Worm (Caenorhabditis elegans): ENCODE measurements around the gene dot-1.3.
"Not testable (repeated sequence)": the region's sequence is repeated elsewhere in the genome, so short reads cannot be mapped to it uniquely, and the experiment has no call there.

Gene dot-1.3

DNA sequence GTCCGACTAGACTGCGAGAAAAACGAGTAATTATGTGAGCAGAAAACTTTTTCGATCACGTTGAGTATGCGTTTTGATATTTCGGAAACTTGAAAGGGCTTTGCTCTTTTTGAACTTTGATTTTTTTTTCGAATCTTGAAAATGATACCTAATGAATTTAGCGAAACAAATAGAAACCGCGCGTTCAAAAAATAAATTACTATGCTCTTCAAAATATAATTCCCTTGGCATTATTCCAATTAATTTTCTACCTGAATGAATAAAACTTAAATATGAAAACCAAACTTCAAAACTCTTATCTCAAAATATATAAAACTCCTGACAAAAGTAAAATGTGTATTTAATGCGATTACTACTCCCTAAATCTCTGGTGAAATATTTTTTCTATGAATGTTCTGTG, 12.6 kb upstream of the dot-1.3 start, which contains the start of gene xtr-2:
Gene xtr-2, plus strand, starts transcription at position 301 of the 400 bp plus-strand sequence.
- TF ChIP-seq nhr-12 (tag; optimal IDR thresholded peaks at IDR 0.05) (no peak), ham-2 (GFP tag; optimal IDR thresholded peaks at IDR 0.05) (no peak), blmp-1 (tag; optimal IDR thresholded peaks at IDR 0.05) (no peak), sem-2 (GFP tag; optimal IDR thresholded peaks at IDR 0.05) (no peak), nhr-76 (tag; optimal IDR thresholded peaks at IDR 0.05) (no peak), flh-1 (GFP tag; optimal IDR thresholded peaks at IDR 0.05) (no peak), nhr-237 (tag; optimal IDR thresholded peaks at IDR 0.05) (no peak), nhr-28 (tag; optimal IDR thresholded peaks at IDR 0.05) (no peak), lsy-2 (tag; optimal IDR thresholded peaks at IDR 0.05) (no peak), ces-1 (GFP tag; optimal IDR thresholded peaks at IDR 0.05) (no peak), elt-3 (tag; optimal IDR thresholded peaks at IDR 0.05) (no peak), mls-2 (tag; optimal IDR thresholded peaks at IDR 0.05) (no peak), drap-1 (GFP tag; optimal IDR thresholded peaks at IDR 0.05) (no peak), unc-39 (tag; optimal IDR thresholded peaks at IDR 0.05) (no peak), ceh-43 (GFP tag; optimal IDR thresholded peaks at IDR 0.05) (no peak), cnd-1 (tag; optimal IDR thresholded peaks at IDR 0.05) (no peak), M03D4.4 (tag; optimal IDR thresholded peaks at IDR 0.05) (no peak), pha-4 (tag; optimal IDR thresholded peaks at IDR 0.05) (no peak), unc-62 (GFP tag; optimal IDR thresholded peaks at IDR 0.05) (no peak), sptf-1 (tag; optimal IDR thresholded peaks at IDR 0.05) (no peak)

DNA sequence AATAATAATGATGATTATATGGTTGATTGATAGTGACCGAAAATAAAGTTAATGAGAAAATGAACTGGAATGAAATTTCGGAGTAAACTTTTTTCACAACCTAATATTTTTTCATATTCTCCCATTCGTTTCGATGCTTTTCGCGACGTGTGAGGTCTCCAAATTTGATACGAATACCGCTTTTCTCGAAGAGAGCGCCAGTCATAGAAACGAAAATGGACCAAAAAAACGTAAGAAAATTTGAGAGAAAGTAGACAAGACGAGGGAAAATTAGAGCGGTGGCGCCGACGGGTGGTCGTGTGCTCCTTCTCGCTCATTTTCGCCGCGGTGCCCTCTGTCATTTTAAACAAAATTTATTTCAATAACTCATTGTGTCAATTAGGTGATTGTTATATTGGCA, 11.7 kb upstream of the dot-1.3 start:
- TF ChIP-seq ham-2 (GFP tag; optimal IDR thresholded peaks at IDR 0.05) = no peak
- TF ChIP-seq cnd-1 (tag; optimal IDR thresholded peaks at IDR 0.05) = no peak
- TF ChIP-seq drap-1 (GFP tag; optimal IDR thresholded peaks at IDR 0.05) = no peak
- TF ChIP-seq unc-120 (tag; optimal IDR thresholded peaks at IDR 0.05; ENCODE audit: poor library complexity, severe bottlenecking) = no peak
- no peak for TF ChIP-seq nhr-237 (tag; optimal IDR thresholded peaks at IDR 0.05)
- no peak for TF ChIP-seq zip-8 (tag; optimal IDR thresholded peaks at IDR 0.05)
- TF ChIP-seq hlh-1 (tag; optimal IDR thresholded peaks at IDR 0.05) = no peak
- TF ChIP-seq nhr-28 (tag; optimal IDR thresholded peaks at IDR 0.05) = no peak
- TF ChIP-seq elt-3 (tag; optimal IDR thresholded peaks at IDR 0.05) = no peak
- no peak for TF ChIP-seq ceh-83 (GFP tag; optimal IDR thresholded peaks at IDR 0.05)
- no peak for TF ChIP-seq ceh-39 (tag; optimal IDR thresholded peaks at IDR 0.05)
- no peak for TF ChIP-seq lin-13 (tag; optimal IDR thresholded peaks at IDR 0.05)

DNA sequence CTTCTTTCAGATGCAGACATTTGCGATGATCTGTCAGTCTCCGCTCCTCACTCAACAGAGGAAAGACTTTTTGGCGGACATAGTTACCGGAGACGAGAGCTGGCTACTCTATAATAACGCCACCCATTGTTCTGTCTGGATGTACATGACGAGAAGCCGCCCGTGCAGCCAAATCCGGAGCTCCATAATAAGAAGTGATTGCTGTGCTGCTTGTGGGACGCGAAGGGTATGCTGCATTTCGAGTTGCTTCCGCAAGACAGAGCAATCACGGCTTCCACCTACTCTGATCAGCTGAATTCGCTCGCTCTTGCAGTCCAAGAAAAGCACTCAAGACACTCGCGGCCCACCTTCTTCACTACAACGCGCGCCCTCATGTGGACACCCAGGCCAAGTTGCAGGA, 11.1 kb upstream of the dot-1.3 start:
- TF ChIP-seq ceh-43 (GFP tag; optimal IDR thresholded peaks at IDR 0.05) (no peak), ces-1 (GFP tag; optimal IDR thresholded peaks at IDR 0.05) (no peak), sem-2 (GFP tag; optimal IDR thresholded peaks at IDR 0.05) (no peak), drap-1 (GFP tag; optimal IDR thresholded peaks at IDR 0.05) (no peak), unc-39 (tag; optimal IDR thresholded peaks at IDR 0.05) (no peak), lin-13 (tag; optimal IDR thresholded peaks at IDR 0.05) (no peak), blmp-1 (tag; optimal IDR thresholded peaks at IDR 0.05) (no peak), zip-8 (tag; optimal IDR thresholded peaks at IDR 0.05) (no peak), ztf-11 (tag; optimal IDR thresholded peaks at IDR 0.05) (no peak), tbx-8 (GFP tag; optimal IDR thresholded peaks at IDR 0.05) (no peak), hlh-1 (tag; optimal IDR thresholded peaks at IDR 0.05) (no peak)

DNA sequence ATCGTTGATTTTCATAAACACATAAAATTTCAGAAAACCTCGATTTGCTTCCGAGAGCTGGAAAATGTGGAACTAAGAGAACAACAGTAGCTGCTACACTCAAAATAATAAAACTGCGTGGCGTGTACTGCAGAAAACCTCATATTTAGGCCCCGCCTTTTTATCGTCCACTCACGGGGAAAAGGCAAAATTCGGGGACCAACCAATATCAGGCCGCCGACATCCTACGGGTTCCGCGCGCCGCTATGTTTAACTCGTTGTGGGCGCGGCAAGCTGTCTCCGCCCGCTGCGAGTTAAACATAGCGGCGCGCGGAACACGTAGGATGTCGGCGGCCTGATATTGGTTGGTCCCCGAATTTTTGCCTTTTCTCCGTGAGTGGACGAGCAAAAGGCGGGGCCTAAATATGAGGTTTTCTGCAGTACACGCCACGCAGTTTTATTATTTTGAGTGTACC, 5.4 kb upstream of the dot-1.3 start, which contains the start of gene F17A2.16:
Gene F17A2.16, plus strand, starts transcription at position 405 of the 455 bp plus-strand sequence.
- not testable (repeated sequence) for TF ChIP-seq drap-1 (GFP tag; optimal IDR thresholded peaks at IDR 0.05); hlh-1 (tag; optimal IDR thresholded peaks at IDR 0.05); lin-13 (tag; optimal IDR thresholded peaks at IDR 0.05)

DNA sequence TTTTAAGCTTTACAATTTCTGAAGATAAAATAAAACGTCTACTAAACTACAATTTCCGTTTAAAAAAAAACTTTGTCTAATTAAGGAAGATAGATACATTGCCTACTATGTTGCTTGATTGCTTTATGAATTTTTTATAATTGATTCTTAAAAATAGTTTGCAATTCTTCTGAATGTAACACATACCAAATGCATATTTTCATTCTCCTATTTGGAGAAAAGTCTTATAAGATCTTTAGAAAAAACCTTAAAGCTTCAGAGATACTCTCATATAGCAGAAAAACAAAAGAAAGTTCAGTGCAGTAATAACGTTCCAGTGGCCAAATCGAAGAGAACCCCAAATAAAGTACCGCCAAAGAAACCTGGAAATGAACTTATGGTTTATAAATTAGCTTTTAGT, 3.9 kb upstream of the dot-1.3 start, which contains the start of gene phf-32:
Gene phf-32, plus strand, starts transcription at position 301 of the 400 bp plus-strand sequence.
- TF ChIP-seq elt-1 (tag; optimal IDR thresholded peaks at IDR 0.05; ENCODE audit: borderline replicate concordance, insufficient read depth) = no peak
- TF ChIP-seq mls-2 (tag; optimal IDR thresholded peaks at IDR 0.05) = no peak
- TF ChIP-seq ztf-11 (tag; optimal IDR thresholded peaks at IDR 0.05) = no peak
- no peak for TF ChIP-seq unc-39 (tag; optimal IDR thresholded peaks at IDR 0.05)
- TF ChIP-seq cnd-1 (tag; optimal IDR thresholded peaks at IDR 0.05) = no peak
- no peak for TF ChIP-seq nhr-28 (tag; optimal IDR thresholded peaks at IDR 0.05)
- no peak for TF ChIP-seq pha-4 (tag; optimal IDR thresholded peaks at IDR 0.05)
- TF ChIP-seq ces-1 (GFP tag; optimal IDR thresholded peaks at IDR 0.05) = no peak
- TF ChIP-seq lsy-2 (tag; optimal IDR thresholded peaks at IDR 0.05) = no peak
- TF ChIP-seq elt-3 (tag; optimal IDR thresholded peaks at IDR 0.05) = no peak
- TF ChIP-seq nhr-2 (tag; optimal IDR thresholded peaks at IDR 0.05) = no peak
- TF ChIP-seq unc-62 (GFP tag; optimal IDR thresholded peaks at IDR 0.05) = no peak
- no peak for TF ChIP-seq unc-120 (tag; optimal IDR thresholded peaks at IDR 0.05; ENCODE audit: poor library complexity, severe bottlenecking)
- no peak for TF ChIP-seq drap-1 (GFP tag; optimal IDR thresholded peaks at IDR 0.05)
- no peak for TF ChIP-seq M03D4.4 (tag; optimal IDR thresholded peaks at IDR 0.05)
